Worm (Caenorhabditis elegans) whole organism, L3 larva: ENCODE data around the gene nap-1.
"Not testable (repeated sequence)": the region's sequence is repeated elsewhere in the genome, so short reads cannot be mapped to it uniquely, and the experiment has no call there.

Experiments used
- ZK546.5 ChIP-seq: sonication (generic microtip); optimal IDR thresholded peaks from 2 replicates; lab custom pipeline; 2017; ENCODE audit warnings: missing biosample characterization, missing genetic modification characterization
- ama-1 ChIP-seq: fragments of 150-350 bp; optimal IDR thresholded peaks from 2 replicates; lab custom pipeline; 2018
- ceh-82 ChIP-seq: fragments of 150-350 bp; optimal IDR thresholded peaks from 2 replicates; lab custom pipeline; 2014; ENCODE audit warnings: missing biosample characterization, missing genetic modification characterization
- egl-27 ChIP-seq: sonication (generic microtip); optimal IDR thresholded peaks from 4 replicates; lab custom pipeline; 2017; ENCODE audit warnings: missing biosample characterization, missing genetic modification reagents, missing genetic modification characterization
- fkh-2 ChIP-seq: fragments of 150-350 bp; optimal IDR thresholded peaks from 2 replicates; lab custom pipeline; 2014; ENCODE audit warnings: missing biosample characterization, missing genetic modification reagents, missing genetic modification characterization
- nhr-23 ChIP-seq: fragments of 150-350 bp; optimal IDR thresholded peaks from 2 replicates; lab custom pipeline; 2014; ENCODE audit warnings: missing biosample characterization, missing genetic modification reagents, missing genetic modification characterization
- nhr-237 ChIP-seq: fragments of 150-350 bp; optimal IDR thresholded peaks from 2 replicates; lab custom pipeline; 2014; ENCODE audit warnings: missing biosample characterization, missing genetic modification characterization
- nhr-76 ChIP-seq: fragments of 150-350 bp; sonication (generic microtip); optimal IDR thresholded peaks from 5 replicates; lab custom pipeline; 2014; ENCODE audit warnings: missing biosample characterization, missing genetic modification characterization
- skn-1 ChIP-seq: fragments of 150-350 bp; optimal IDR thresholded peaks from 2 replicates; lab custom pipeline; 2014; ENCODE audit warnings: missing biosample characterization, missing genetic modification characterization
- snpc-4 ChIP-seq: fragments of 150-350 bp; optimal IDR thresholded peaks from 2 replicates; lab custom pipeline; 2014; ENCODE audit warnings: missing biosample characterization, missing genetic modification characterization

DNA sequence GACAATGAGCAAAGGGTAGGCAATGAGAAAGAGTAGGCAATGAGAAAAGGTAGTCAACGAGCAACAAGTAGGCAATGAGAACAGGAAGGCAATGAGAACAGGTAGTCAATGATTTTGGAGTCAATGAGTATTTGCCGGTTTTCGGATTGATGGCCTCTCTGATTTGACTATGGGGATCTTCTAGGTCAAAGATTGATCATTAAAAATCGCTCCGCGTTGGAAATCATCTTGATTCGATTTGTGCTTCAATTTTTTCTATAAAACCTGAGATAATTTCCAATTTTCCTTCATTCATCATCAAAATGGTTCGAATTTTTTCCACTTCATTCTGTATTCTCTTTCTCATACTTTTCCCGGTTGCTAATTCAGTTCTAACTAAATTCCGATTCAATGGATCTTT, 27.1 kb downstream of the nap-1 start, which contains the start of gene F17E9.16:
- TF ChIP-seq skn-1 (tag; lab: Kevin White, UChicago); nhr-76 (tag; lab: Kevin White, UChicago); ZK546.5 (tag; lab: Kevin White, UChicago); ceh-82; snpc-4; egl-27 (tag; lab: Kevin White, UChicago); fkh-2; nhr-23; ama-1 (lab: Kevin White, UChicago); nhr-237: not testable (repeated sequence)
